Fruit fly (Drosophila melanogaster): ENCODE results near the gene CG4743.

CG4743 gene

DNA sequence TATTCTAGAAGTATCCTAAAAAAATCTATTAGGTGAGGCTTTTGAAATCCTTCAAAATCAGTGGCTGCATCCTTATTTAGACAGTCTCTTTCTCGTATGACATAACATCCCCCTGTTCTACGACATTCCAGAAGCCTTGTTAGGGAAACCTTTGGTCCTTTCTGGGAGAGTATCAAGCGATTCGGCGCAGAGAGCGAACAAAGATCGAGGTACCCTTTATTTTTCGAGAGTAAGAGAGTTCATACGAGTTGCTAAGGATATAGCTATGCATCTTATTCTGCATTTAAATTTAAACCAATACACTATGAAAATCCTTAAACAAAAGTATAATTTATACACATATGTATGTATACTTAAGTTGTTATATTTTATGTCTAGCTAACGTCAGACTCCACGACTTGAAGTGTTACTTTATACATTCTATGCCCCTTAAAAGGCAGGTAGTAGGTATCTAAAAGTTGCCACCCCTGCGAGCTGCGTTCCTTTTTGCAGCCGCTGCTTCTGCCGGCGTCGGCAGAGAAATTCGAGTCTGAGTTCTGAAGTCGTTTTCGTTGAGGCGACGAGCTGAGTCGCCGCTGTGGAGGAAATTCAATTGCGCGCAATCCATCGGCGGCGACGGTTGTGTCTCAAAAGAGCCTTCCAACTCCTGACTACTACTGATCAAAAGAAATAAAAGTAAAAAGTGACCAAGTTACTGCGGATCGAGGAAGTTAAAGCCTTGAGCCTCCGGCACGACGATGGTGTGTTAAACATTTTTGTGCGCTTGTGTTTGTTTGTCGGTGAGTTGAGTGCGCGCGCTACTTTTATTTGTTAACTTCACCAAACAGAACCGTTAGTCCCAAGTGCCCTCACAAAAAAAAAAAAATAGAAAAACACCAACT lies 42.8 kb downstream of the CG4743 start, which contains the start of gene jigr1 (continued):
- TF ChIP-seq grau (tag; optimal IDR thresholded peaks at IDR 0.05), result peak; percentile 39
- TF ChIP-seq Tbp (GFP tag; optimal IDR thresholded peaks at IDR 0.05), result no peak
- no peak for TF ChIP-seq Hr78 (GFP tag; optimal IDR thresholded peaks at IDR 0.05)
- TF ChIP-seq her (GFP tag; optimal IDR thresholded peaks at IDR 0.05), result no peak
- TF ChIP-seq CG4424 (GFP tag; optimal IDR thresholded peaks at IDR 0.05), result peak; percentile 36
- no peak for TF ChIP-seq Fer1 (GFP tag; optimal IDR thresholded peaks at IDR 0.05)
- TF ChIP-seq Med (GFP tag), result peak; percentile 69
- 0 out of 3 replicates have a peak, but pooled peaks have one; percentile 34 for TF ChIP-seq CG11695 (GFP tag; IDR thresholded peaks at IDR 0.05)
- TF ChIP-seq CG12071 (GFP tag; optimal IDR thresholded peaks at IDR 0.05), result no peak
- peak; percentile 75 for TF ChIP-seq Adf1 (GFP tag; IDR thresholded peaks at IDR 0.05)
- TF ChIP-seq gem (tag; optimal IDR thresholded peaks at IDR 0.05), result peak; percentile 67
- TF ChIP-seq salm (tag; optimal IDR thresholded peaks at IDR 0.05), result no peak
- peak; percentile 82 for TF ChIP-seq zen (tag; optimal IDR thresholded peaks at IDR 0.05)
- TF ChIP-seq pan (optimal IDR thresholded peaks at IDR 0.05), result peak in 1 of 2 experiments; percentile 87
- peak in 1 of 2 experiments; percentile 81 for TF ChIP-seq pan (GFP tag; optimal IDR thresholded peaks at IDR 0.05 in 1 of 2, IDR thresholded peaks at IDR 0.05 in 1 of 2)
- no peak for TF ChIP-seq Atf-2 (GFP tag; optimal IDR thresholded peaks at IDR 0.05)
- TF ChIP-seq CG2712 (tag; optimal IDR thresholded peaks at IDR 0.05), result peak; percentile 82
- TF ChIP-seq Fer3 (tag; optimal IDR thresholded peaks at IDR 0.05), result no peak
- TF ChIP-seq CG3281 (GFP tag; optimal IDR thresholded peaks at IDR 0.05), result no peak
- TF ChIP-seq E2f1 (GFP tag; IDR thresholded peaks at IDR 0.05), result no peak
- TF ChIP-seq CG7556 (GFP tag; optimal IDR thresholded peaks at IDR 0.05), result peak; percentile 46
- no peak for TF ChIP-seq CkIIα-i1 (GFP tag; IDR thresholded peaks at IDR 0.05)
- no peak for TF ChIP-seq CG11247 (GFP tag; IDR thresholded peaks at IDR 0.05)
- TF ChIP-seq CG4854 (GFP tag; optimal IDR thresholded peaks at IDR 0.05), result no peak
- no peak for TF ChIP-seq lab (GFP tag; optimal IDR thresholded peaks at IDR 0.05)
- TF ChIP-seq CG3995 (GFP tag; optimal IDR thresholded peaks at IDR 0.05), result no peak
- TF ChIP-seq Trl (optimal IDR thresholded peaks at IDR 0.05), result peak in 1 of 2 experiments; percentile 10
- no peak for TF ChIP-seq Trl (GFP tag; optimal IDR thresholded peaks at IDR 0.05)
- TF ChIP-seq BEAF-32 (GFP tag; optimal IDR thresholded peaks at IDR 0.05), result no peak
- TF ChIP-seq CG1602 (GFP tag; optimal IDR thresholded peaks at IDR 0.05), result peak; percentile 47
- no peak for TF ChIP-seq Elba2 (GFP tag; optimal IDR thresholded peaks at IDR 0.05)
- no peak for TF ChIP-seq amos (GFP tag; IDR thresholded peaks at IDR 0.05; ENCODE audit: partially characterized antibody)
- peak; percentile 29 for TF ChIP-seq az2 (GFP tag; optimal IDR thresholded peaks at IDR 0.05)
- no peak for TF ChIP-seq lov (optimal IDR thresholded peaks at IDR 0.05)
- TF ChIP-seq lov (GFP tag; IDR thresholded peaks at IDR 0.05), result 0 out of 3 replicates have a peak, but pooled peaks have one; percentile 34
- TF ChIP-seq ci (GFP tag; IDR thresholded peaks at IDR 0.05), result no peak
- no peak for TF ChIP-seq CG1529 (GFP tag; optimal IDR thresholded peaks at IDR 0.05)
- peak; percentile 64 for TF ChIP-seq nom (GFP tag; optimal IDR thresholded peaks at IDR 0.05)
- no peak for TF ChIP-seq NfI (GFP tag; optimal IDR thresholded peaks at IDR 0.05)
- TF ChIP-seq hb (GFP tag; IDR thresholded peaks at IDR 0.05; ENCODE audit: partially characterized antibody), result no peak
- no peak for TF ChIP-seq aop (GFP tag; IDR thresholded peaks at IDR 0.05)
- peak; percentile 41 for TF ChIP-seq chn (GFP tag; optimal IDR thresholded peaks at IDR 0.05)
- TF ChIP-seq CG13123 (GFP tag; optimal IDR thresholded peaks at IDR 0.05), result no peak
- no peak for TF ChIP-seq CG9609 (GFP tag; optimal IDR thresholded peaks at IDR 0.05)
- peak; percentile 70 for TF ChIP-seq Neu2 (GFP tag; optimal IDR thresholded peaks at IDR 0.05; ENCODE audit: borderline replicate concordance)
- no peak for TF ChIP-seq tio (GFP tag; optimal IDR thresholded peaks at IDR 0.05)
- TF ChIP-seq CG6813 (GFP tag; optimal IDR thresholded peaks at IDR 0.05), result peak; percentile 52
- no peak for TF ChIP-seq sqz (GFP tag; optimal IDR thresholded peaks at IDR 0.05)
- TF ChIP-seq fd102C (GFP tag; optimal IDR thresholded peaks at IDR 0.05), result peak; percentile 60

All from whole organism, embryonic.